Fruit fly (Drosophila melanogaster): ENCODE results near the gene CG11498.

CG11498 gene

DNA sequence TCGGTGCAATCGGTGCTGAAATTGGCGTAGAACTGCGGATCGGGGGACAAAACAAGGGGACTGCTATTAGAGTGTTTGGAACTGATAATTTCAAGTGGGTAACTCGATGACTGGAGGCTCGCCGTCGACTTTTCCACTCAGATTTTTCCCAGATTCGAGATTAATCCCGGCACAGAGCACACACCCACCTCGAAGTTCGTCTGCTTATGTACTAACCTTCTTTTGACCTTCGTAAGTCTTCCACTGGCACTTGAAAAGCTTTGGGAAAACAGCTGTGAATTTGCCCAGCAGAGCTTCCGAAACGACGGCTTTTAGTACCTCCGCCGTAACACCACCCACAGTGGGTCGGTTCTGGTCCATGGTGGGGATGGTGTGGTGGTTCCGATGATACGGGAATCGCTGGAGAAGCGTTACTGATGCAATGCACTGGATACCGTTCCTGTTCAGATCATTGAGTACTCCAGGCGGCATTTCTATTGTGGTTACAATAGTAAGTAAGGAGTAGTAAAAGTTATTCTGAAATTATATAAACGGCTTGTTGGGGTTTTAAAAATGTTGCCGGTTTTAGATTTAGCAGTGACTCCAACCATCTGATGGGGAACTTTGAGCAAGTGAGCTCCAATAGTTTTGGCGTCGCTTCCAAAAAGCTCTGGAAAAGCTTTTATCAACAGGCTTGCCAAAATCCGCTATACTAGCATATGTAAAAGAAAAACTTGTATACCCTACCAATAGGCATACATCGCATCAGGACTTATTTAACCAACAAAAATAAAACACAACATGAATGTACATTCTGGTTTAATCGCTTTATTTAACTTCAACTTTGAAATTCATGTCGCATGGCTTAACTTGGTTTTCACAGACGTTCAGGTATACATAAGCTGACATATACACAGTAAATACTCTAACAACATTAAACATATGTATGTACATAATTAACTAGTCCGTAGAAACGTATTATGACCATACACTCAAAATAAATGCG is 25.9 kb downstream of the CG11498 start, which contains the start of gene Tpi:
TSS of gene Tpi (minus strand) at position 537 of the 985 bp plus-strand sequence.
- TF ChIP-seq ey (GFP tag; optimal IDR thresholded peaks at IDR 0.05) (peak; percentile 52), tai (GFP tag; optimal IDR thresholded peaks at IDR 0.05) (no peak), dmrt93B (GFP tag; optimal IDR thresholded peaks at IDR 0.05) (no peak), Myc (optimal IDR thresholded peaks at IDR 0.05) (peak; percentile 84), N (GFP tag; optimal IDR thresholded peaks at IDR 0.05) (no peak), psq (GFP tag; optimal IDR thresholded peaks at IDR 0.05) (peak; percentile 58), rgr (GFP tag; optimal IDR thresholded peaks at IDR 0.05) (peak; percentile 66), HLH106 (tag; optimal IDR thresholded peaks at IDR 0.05) (no peak), Rel (GFP tag; optimal IDR thresholded peaks at IDR 0.05) (no peak), Rel (tag; optimal IDR thresholded peaks at IDR 0.05) (no peak), Mio (GFP tag; optimal IDR thresholded peaks at IDR 0.05) (no peak), CG9705 (GFP tag; optimal IDR thresholded peaks at IDR 0.05) (no peak), sage (GFP tag; optimal IDR thresholded peaks at IDR 0.05) (no peak), Dfd (GFP tag; optimal IDR thresholded peaks at IDR 0.05) (no peak), Abd-B (GFP tag; optimal IDR thresholded peaks at IDR 0.05) (no peak), sv (GFP tag; optimal IDR thresholded peaks at IDR 0.05) (no peak), Hr78 (GFP tag; optimal IDR thresholded peaks at IDR 0.05) (no peak), br (GFP tag; optimal IDR thresholded peaks at IDR 0.05) (peak; percentile 65), GATAd (GFP tag; optimal IDR thresholded peaks at IDR 0.05) (no peak), Hnf4 (GFP tag; optimal IDR thresholded peaks at IDR 0.05) (no peak), woc (GFP tag; optimal IDR thresholded peaks at IDR 0.05) (no peak), Vsx2 (GFP tag; optimal IDR thresholded peaks at IDR 0.05; ENCODE audit: partially characterized antibody) (no peak), OdsH (GFP tag; optimal IDR thresholded peaks at IDR 0.05) (peak; percentile 53), Hr83 (GFP tag; optimal IDR thresholded peaks at IDR 0.05; ENCODE audit: poor library complexity, severe bottlenecking) (peak; percentile 29), Dif (GFP tag; optimal IDR thresholded peaks at IDR 0.05; ENCODE audit: partially characterized antibody) (no peak), jim (GFP tag; optimal IDR thresholded peaks at IDR 0.05) (no peak), pan (optimal IDR thresholded peaks at IDR 0.05) (no peak), foxo (GFP tag; optimal IDR thresholded peaks at IDR 0.05) (peak in 1 of 2 experiments; percentile 58), CG32264 (GFP tag; optimal IDR thresholded peaks at IDR 0.05) (no peak), dl (GFP tag; optimal IDR thresholded peaks at IDR 0.05; ENCODE audit: insufficient read depth in 1 of 2, partially characterized antibody in 2 of 2) (no peak), brk (GFP tag; optimal IDR thresholded peaks at IDR 0.05) (no peak), fru (GFP tag; optimal IDR thresholded peaks at IDR 0.05) (peak; percentile 60), dsf (GFP tag; optimal IDR thresholded peaks at IDR 0.05; ENCODE audit: borderline replicate concordance) (no peak), lola (GFP tag; optimal IDR thresholded peaks at IDR 0.05) (no peak), Sp1 (GFP tag; optimal IDR thresholded peaks at IDR 0.05) (no peak), CrebA (GFP tag; optimal IDR thresholded peaks at IDR 0.05; ENCODE audit: borderline replicate concordance) (no peak), usp (GFP tag; optimal IDR thresholded peaks at IDR 0.05) (no peak), h (GFP tag; optimal IDR thresholded peaks at IDR 0.05) (no peak), Jra (GFP tag; optimal IDR thresholded peaks at IDR 0.05) (no peak)

DNA sequence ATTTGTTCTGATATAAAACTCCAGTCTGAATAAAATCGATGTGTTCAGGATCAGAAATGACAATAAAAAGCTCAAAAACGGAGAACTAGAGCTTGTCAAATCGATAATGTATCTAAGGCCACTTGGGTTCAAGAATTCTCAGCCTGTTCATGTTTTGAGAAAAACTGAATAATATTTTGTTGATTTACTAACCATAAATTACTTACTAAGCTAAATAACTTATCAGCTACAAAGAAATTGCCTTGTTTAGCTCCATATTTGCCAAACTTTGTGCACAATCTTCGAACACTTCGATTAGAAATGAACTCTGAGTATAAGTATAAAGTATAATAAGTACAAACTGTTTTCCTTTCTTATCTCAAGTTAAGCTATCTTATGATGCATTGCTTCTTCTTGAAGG is 28.0 kb downstream of the CG11498 start, which contains the start of gene CG31029:
TSS of gene CG31029 (minus strand) at position 101 of the 400 bp plus-strand sequence.
- TF ChIP-seq ey (GFP tag; optimal IDR thresholded peaks at IDR 0.05) (no peak), brk (GFP tag; optimal IDR thresholded peaks at IDR 0.05) (no peak), tai (GFP tag; optimal IDR thresholded peaks at IDR 0.05) (no peak), Dfd (GFP tag; optimal IDR thresholded peaks at IDR 0.05) (no peak), Hnf4 (GFP tag; optimal IDR thresholded peaks at IDR 0.05) (no peak), N (GFP tag; optimal IDR thresholded peaks at IDR 0.05) (no peak), pan (optimal IDR thresholded peaks at IDR 0.05) (no peak), rgr (GFP tag; optimal IDR thresholded peaks at IDR 0.05) (no peak), dl (GFP tag; optimal IDR thresholded peaks at IDR 0.05; ENCODE audit: insufficient read depth in 1 of 2, partially characterized antibody in 2 of 2) (no peak)
